Fruit fly (Drosophila melanogaster) whole organism, adult: Measurements from ENCODE around the gene CG13994.

Experiments
- CG14711 ChIP-seq: fragments of 200-800 bp; sonication (Bioruptor generic); optimal IDR thresholded peaks from 2 replicates; lab custom pipeline; 2018; ENCODE audit warnings: missing biosample characterization, mild to moderate bottlenecking, missing genetic modification characterization, moderate library complexity
- CG33017 ChIP-seq: fragments of 200-800 bp; sonication (Bioruptor generic); optimal IDR thresholded peaks from 2 replicates; lab custom pipeline; 2018; ENCODE audit warnings: missing biosample characterization, mild to moderate bottlenecking, missing genetic modification characterization, moderate library complexity
- CG7045 ChIP-seq: fragments of 200-800 bp; sonication (Bioruptor generic); optimal IDR thresholded peaks from 2 replicates; lab custom pipeline; 2017; ENCODE audit warnings: missing biosample characterization, mild to moderate bottlenecking, missing genetic modification characterization
- CG7101 ChIP-seq: fragments of 200-800 bp; sonication (Bioruptor generic); optimal IDR thresholded peaks from 2 replicates; lab custom pipeline; 2018; ENCODE audit warnings: missing biosample characterization, mild to moderate bottlenecking, missing genetic modification characterization, moderate library complexity
- Clk ChIP-seq: fragments of 200-800 bp; sonication (Bioruptor generic); optimal IDR thresholded peaks from 2 replicates; lab custom pipeline; 2017; ENCODE audit warnings: missing biosample characterization, missing genetic modification characterization
- Hr96 ChIP-seq: fragments of 200-800 bp; sonication (Bioruptor generic); optimal IDR thresholded peaks from 2 replicates; lab custom pipeline; 2016; ENCODE audit warnings: missing biosample characterization, missing genetic modification characterization
- Mnt ChIP-seq: fragments of 200-800 bp; sonication (Bioruptor generic); optimal IDR thresholded peaks from 2 replicates; lab custom pipeline; 2016; ENCODE audit warnings: missing biosample characterization, mild to moderate bottlenecking, missing genetic modification characterization
- bab1 ChIP-seq: fragments of 200-800 bp; sonication (Bioruptor generic); optimal IDR thresholded peaks from 3 replicates; lab custom pipeline; 2019; ENCODE audit warnings: missing biosample characterization, mild to moderate bottlenecking, missing genetic modification characterization, moderate library complexity
- cic ChIP-seq: fragments of 200-800 bp; sonication (Bioruptor generic); optimal IDR thresholded peaks from 2 replicates; lab custom pipeline; 2017; ENCODE audit warnings: missing biosample characterization, mild to moderate bottlenecking, missing genetic modification characterization, moderate library complexity
- cnc ChIP-seq, 2 experiments: fragments of >200 bp; optimal IDR thresholded peaks; 2 replicates each; lab custom pipeline; 2017
- kay ChIP-seq: fragments of 200-800 bp; sonication (Bioruptor generic); peaks from one replicate; lab custom pipeline; 2016; ENCODE audit warnings: missing biosample characterization, missing genetic modification characterization, borderline replicate concordance
- pad ChIP-seq: fragments of 200-800 bp; sonication (Bioruptor generic); optimal IDR thresholded peaks from 3 replicates; lab custom pipeline; 2017; ENCODE audit warnings: missing biosample characterization, missing genetic modification characterization, mild to moderate bottlenecking, moderate library complexity, missing genetic modification reagents
- tj ChIP-seq: fragments of 200-800 bp; sonication (Bioruptor generic); optimal IDR thresholded peaks from 3 replicates; lab custom pipeline; 2017; ENCODE audit warnings: missing biosample characterization, mild to moderate bottlenecking, missing genetic modification characterization, moderate library complexity
- toe ChIP-seq: fragments of 200-800 bp; sonication (Bioruptor generic); optimal IDR thresholded peaks from 2 replicates; lab custom pipeline; 2016; ENCODE audit warnings: missing biosample characterization, missing genetic modification characterization

DNA sequence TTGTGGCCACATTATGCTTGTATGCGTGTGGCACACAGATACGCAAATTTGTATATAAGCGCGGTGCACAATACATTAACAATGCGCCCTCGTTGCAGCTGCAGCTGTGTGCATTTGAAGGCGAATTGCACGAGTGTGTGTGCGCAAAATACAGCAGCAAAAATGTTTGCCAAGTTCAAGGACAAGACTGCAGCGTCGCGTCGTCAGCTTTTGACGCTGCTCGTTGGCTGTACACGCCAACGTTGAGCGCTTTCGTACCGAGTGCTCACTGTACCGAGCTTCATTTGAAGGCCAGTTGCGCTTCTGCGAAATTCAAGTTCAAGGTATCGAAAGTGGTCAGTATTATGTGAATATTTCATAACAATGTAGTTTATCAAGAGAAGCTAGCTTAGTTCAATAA lies 24.0 kb downstream of the CG13994 start:
- TF ChIP-seq cnc (optimal IDR thresholded peaks at IDR 0.05; lab: Kevin White, UChicago) (no peak), bab1 (no peak), tj (GFP tag; lab: Kevin White, UChicago) (peak; percentile 29), cic (GFP tag; lab: Kevin White, UChicago) (no peak), CG7045 (no peak), CG7101 (no peak), toe (GFP tag; lab: Kevin White, UChicago) (no peak), Hr96 (GFP tag; lab: Kevin White, UChicago) (no peak), pad (GFP tag; lab: Kevin White, UChicago) (no peak), CG33017 (tag; lab: Kevin White, UChicago) (no peak), kay (GFP tag; lab: Kevin White, UChicago) (no peak), Clk (GFP tag; lab: Kevin White, UChicago) (no peak), CG14711 (peak; percentile 8), Mnt (GFP tag; lab: Kevin White, UChicago) (no peak)
